Worm (Caenorhabditis elegans): ENCODE results near the gene pgp-6.

The pgp-6 gene

DNA sequence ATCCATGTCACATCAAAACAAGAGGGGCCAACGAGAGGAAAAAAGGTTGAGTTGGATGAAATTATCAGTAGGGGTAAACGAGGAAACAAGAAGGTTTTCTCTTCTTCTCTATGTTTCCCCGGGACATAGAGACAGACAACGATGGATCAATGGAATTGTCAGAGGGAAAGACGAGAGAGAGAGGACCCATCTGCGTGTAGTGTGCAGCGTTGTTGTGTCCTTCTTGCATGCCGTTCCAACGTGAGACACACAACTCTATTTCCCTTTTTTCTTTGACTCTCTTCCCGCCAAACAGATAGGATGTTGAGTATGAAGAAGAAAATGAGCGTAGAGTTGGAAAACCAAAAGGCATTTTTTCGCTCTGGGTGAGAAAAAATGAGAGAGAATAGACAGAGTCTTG is 23.7 kb upstream of the pgp-6 start (continued):
- peak; percentile 41 for TF ChIP-seq skn-1 (tag; optimal IDR thresholded peaks at IDR 0.05)
- peak; percentile 32 for TF ChIP-seq fos-1 (tag; optimal IDR thresholded peaks at IDR 0.05)
- TF ChIP-seq unc-130 (tag; optimal IDR thresholded peaks at IDR 0.05): peak; percentile 26
- peak; percentile 32 to 55 for TF ChIP-seq efl-1 (optimal IDR thresholded peaks at IDR 0.05)
- no peak for TF ChIP-seq efl-1 (GFP tag; optimal IDR thresholded peaks at IDR 0.05 in 1 of 2)
- TF ChIP-seq xbp-1 (tag; optimal IDR thresholded peaks at IDR 0.05): peak; percentile 23
- TF ChIP-seq nhr-19 (GFP tag; conservative IDR thresholded peaks at IDR 0.05): peak; percentile 62
- peak; percentile 81 for TF ChIP-seq fkh-10 (GFP tag; optimal IDR thresholded peaks at IDR 0.05)
- TF ChIP-seq sup-37 (GFP tag; optimal IDR thresholded peaks at IDR 0.05): no peak
- peak; percentile 59 for TF ChIP-seq tbx-2 (tag; optimal IDR thresholded peaks at IDR 0.05)
- peak; percentile 30 for TF ChIP-seq F16B12.6 (tag; optimal IDR thresholded peaks at IDR 0.05)
- no peak for TF ChIP-seq pqm-1 (tag; optimal IDR thresholded peaks at IDR 0.05)
- TF ChIP-seq mdl-1 (tag; optimal IDR thresholded peaks at IDR 0.05): peak in 1 of 2 experiments; percentile 61
- no peak for TF ChIP-seq unc-86 (tag; optimal IDR thresholded peaks at IDR 0.05)
- peak; percentile 14 for TF ChIP-seq mef-2 (tag; optimal IDR thresholded peaks at IDR 0.05)

DNA sequence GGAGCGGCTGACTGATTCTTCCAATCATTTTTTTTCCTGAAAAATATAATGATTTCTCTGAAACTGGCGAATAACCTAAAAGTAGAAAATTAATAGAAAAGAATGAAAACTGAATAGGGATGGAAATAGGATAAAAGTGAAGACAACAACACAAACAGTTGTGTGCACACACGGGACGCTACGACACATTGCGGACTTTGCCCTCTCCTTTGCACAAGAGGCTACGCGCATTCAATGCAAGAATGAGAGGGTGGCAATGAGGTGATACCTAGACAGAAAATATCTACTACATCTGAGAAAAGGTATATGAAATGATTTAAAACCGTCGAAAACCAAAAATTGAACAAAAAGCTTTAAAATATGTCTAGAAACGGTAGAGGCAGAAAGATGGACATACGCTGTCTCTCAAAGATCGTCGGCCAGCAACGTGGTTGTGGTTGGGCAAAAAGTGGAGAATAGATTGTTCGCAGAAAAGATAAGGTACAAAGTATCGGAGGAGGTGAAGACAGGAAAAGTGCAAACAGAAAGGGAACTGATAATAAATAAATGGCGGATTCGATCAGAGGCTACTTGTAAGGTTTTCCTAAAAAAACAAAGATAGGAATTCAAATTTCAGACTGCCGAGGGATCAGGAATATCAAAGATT is 23.0 kb upstream of the pgp-6 start, which contains the start of gene suca-1:
Gene suca-1, minus strand, starts transcription at position 36 of the 646 bp plus-strand sequence.
- TF ChIP-seq egl-27 (tag; optimal IDR thresholded peaks at IDR 0.05) (no peak), nhr-90 (tag; optimal IDR thresholded peaks at IDR 0.05; ENCODE audit: poor library complexity) (peak; percentile 38), unc-30 (tag; optimal IDR thresholded peaks at IDR 0.05) (no peak), aha-1 (tag; optimal IDR thresholded peaks at IDR 0.05) (no peak), dpl-1 (GFP tag; optimal IDR thresholded peaks at IDR 0.05) (peak in 2 of 3 experiments; percentile 17 to 35), ceh-88 (GFP tag; IDR thresholded peaks at IDR 0.05) (no peak), fkh-4 (tag; optimal IDR thresholded peaks at IDR 0.05; ENCODE audit: borderline replicate concordance) (no peak), hlh-17 (GFP tag; optimal IDR thresholded peaks at IDR 0.05; ENCODE audit: borderline replicate concordance) (no peak), nhr-84 (tag; optimal IDR thresholded peaks at IDR 0.05) (no peak), nhr-47 (tag; optimal IDR thresholded peaks at IDR 0.05) (peak; percentile 44), efl-1 (optimal IDR thresholded peaks at IDR 0.05) (peak; percentile 23 to 37), efl-1 (GFP tag; optimal IDR thresholded peaks at IDR 0.05 in 1 of 2) (peak; percentile 5 to 11), unc-130 (tag; optimal IDR thresholded peaks at IDR 0.05) (no peak), C16A3.4 (tag; optimal IDR thresholded peaks at IDR 0.05) (peak; percentile 7), fos-1 (tag; optimal IDR thresholded peaks at IDR 0.05) (no peak), lin-15B (tag; optimal IDR thresholded peaks at IDR 0.05) (no peak), lin-14 (GFP tag; optimal IDR thresholded peaks at IDR 0.05) (peak; percentile 72), xbp-1 (tag; optimal IDR thresholded peaks at IDR 0.05) (peak; percentile 24), snpc-4 (tag; optimal IDR thresholded peaks at IDR 0.05) (no peak), lin-35 (GFP tag; optimal IDR thresholded peaks at IDR 0.05) (peak; percentile 40 to 54), ets-5 (GFP tag; IDR thresholded peaks at IDR 0.05) (no peak), nhr-237 (tag; optimal IDR thresholded peaks at IDR 0.05) (no peak), elt-3 (tag; optimal IDR thresholded peaks at IDR 0.05) (no peak), egl-13 (tag; optimal IDR thresholded peaks at IDR 0.05) (no peak), tlp-1 (tag; optimal IDR thresholded peaks at IDR 0.05) (no peak), ama-1 (optimal IDR thresholded peaks at IDR 0.05) (no peak), fkh-10 (GFP tag; optimal IDR thresholded peaks at IDR 0.05) (no peak), zag-1 (tag; optimal IDR thresholded peaks at IDR 0.05) (no peak), mep-1 (tag; optimal IDR thresholded peaks at IDR 0.05) (peak; percentile 72), ces-1 (GFP tag; optimal IDR thresholded peaks at IDR 0.05) (no peak), fkh-8 (tag; optimal IDR thresholded peaks at IDR 0.05) (peak; percentile 59), ceh-63 (GFP tag; optimal IDR thresholded peaks at IDR 0.05) (no peak), mab-9 (GFP tag; IDR thresholded peaks at IDR 0.05) (no peak), hlh-4 (tag; optimal IDR thresholded peaks at IDR 0.05) (no peak), zip-4 (GFP tag; optimal IDR thresholded peaks at IDR 0.05) (no peak), nhr-11 (tag; optimal IDR thresholded peaks at IDR 0.05) (no peak), isw-1 (GFP tag; IDR thresholded peaks at IDR 0.05) (0 out of 2 replicates have a peak, but pooled peaks have one; percentile 6), sup-37 (GFP tag; optimal IDR thresholded peaks at IDR 0.05) (no peak), elt-2 (tag; optimal IDR thresholded peaks at IDR 0.05) (peak; percentile 61), mef-2 (tag; optimal IDR thresholded peaks at IDR 0.05) (no peak), efl-3 (GFP tag; optimal IDR thresholded peaks at IDR 0.05) (no peak), mdl-1 (tag; optimal IDR thresholded peaks at IDR 0.05) (peak in 1 of 2 experiments; percentile 27), pag-3 (tag; optimal IDR thresholded peaks at IDR 0.05; ENCODE audit: borderline replicate concordance, insufficient read depth) (no peak)

All from whole organism, L1 larva.